Fruit fly (Drosophila melanogaster) whole organism, pupa: ENCODE data around the gene CG5953.

Experiments used
- CG12605 ChIP-seq: fragments of 200-800 bp; sonication (Bioruptor generic); IDR thresholded peaks from 2 replicates; pipeline ENCODE4 v1.3.6; 2022; ENCODE audit warnings: missing biosample characterization, missing genetic modification characterization
- CG17806 ChIP-seq: fragments of 200-800 bp; sonication (Bioruptor generic); optimal IDR thresholded peaks from 2 replicates; lab custom pipeline; 2018; ENCODE audit warnings: missing biosample characterization, mild to moderate bottlenecking, missing genetic modification characterization, moderate library complexity
- CG32121 ChIP-seq: fragments of 200-800 bp; sonication (Bioruptor generic); IDR thresholded peaks from 2 replicates; pipeline ENCODE4 v1.3.6; 2022; ENCODE audit warnings: missing biosample characterization, missing genetic modification characterization
- CG4496 ChIP-seq: fragments of 200-800 bp; sonication (Bioruptor generic); IDR thresholded peaks from 3 replicates; pipeline ENCODE4 v1.3.6; 2022; ENCODE audit warnings: missing biosample characterization, missing genetic modification characterization
- CG8159 ChIP-seq: fragments of 200-800 bp; sonication (Bioruptor generic); optimal IDR thresholded peaks from 3 replicates; lab custom pipeline; 2018; ENCODE audit warnings: missing biosample characterization, mild to moderate bottlenecking, missing genetic modification characterization, moderate library complexity
- CG9948 ChIP-seq: fragments of 200-800 bp; sonication (Bioruptor generic); optimal IDR thresholded peaks from 2 replicates; lab custom pipeline; 2018; ENCODE audit warnings: missing biosample characterization, mild to moderate bottlenecking, missing genetic modification characterization, moderate library complexity
- D1 ChIP-seq: fragments of 200-800 bp; sonication (Bioruptor generic); optimal IDR thresholded peaks from 2 replicates; lab custom pipeline; 2018; ENCODE audit warnings: missing biosample characterization, mild to moderate bottlenecking, missing genetic modification characterization, moderate library complexity
- Pif1B ChIP-seq: fragments of 200-800 bp; sonication (Bioruptor generic); optimal IDR thresholded peaks from 3 replicates; lab custom pipeline; 2016; ENCODE audit warnings: missing biosample characterization, missing genetic modification characterization
- Snoo ChIP-seq: fragments of 200-800 bp; sonication (Bioruptor generic); optimal IDR thresholded peaks from 3 replicates; lab custom pipeline; 2017; ENCODE audit warnings: missing biosample characterization, mild to moderate bottlenecking, missing genetic modification characterization, inconsistent platforms
- gl ChIP-seq: fragments of 200-800 bp; sonication (Bioruptor generic); optimal IDR thresholded peaks from 2 replicates; lab custom pipeline; 2018; ENCODE audit warnings: missing biosample characterization, mild to moderate bottlenecking, missing genetic modification characterization
- rn ChIP-seq: fragments of 200-800 bp; sonication (Bioruptor generic); IDR thresholded peaks from 2 replicates; pipeline ENCODE4 v1.3.6; 2022; ENCODE audit warnings: missing biosample characterization, missing genetic modification characterization

dm6 chr2L:16528493-16528892 lies 4.2 kb downstream of the CG5953 start:
- no peak for TF ChIP-seq rn
- no peak for TF ChIP-seq Pif1B (GFP tag; lab: Kevin White, UChicago)
- no peak for TF ChIP-seq CG9948 (tag; lab: Kevin White, UChicago)
- no peak for TF ChIP-seq CG32121 (GFP tag; lab: Robert Waterston, UW)
- TF ChIP-seq CG12605 (GFP tag; lab: Robert Waterston, UW), result no peak
- no peak for TF ChIP-seq CG17806 (tag; lab: Kevin White, UChicago)
- no peak for TF ChIP-seq gl (tag; lab: Kevin White, UChicago)
- TF ChIP-seq CG4496, result no peak
- TF ChIP-seq Snoo (tag; lab: Kevin White, UChicago), result no peak
- no peak for TF ChIP-seq D1
- TF ChIP-seq CG8159 (tag; lab: Kevin White, UChicago), result no peak
